Worm (Caenorhabditis elegans) whole organism, L3 larva: Measurements from ENCODE around the gene F10B5.3.

Experiments used
- R02D3.7 ChIP-seq: fragments of 150-350 bp; optimal IDR thresholded peaks from 2 replicates; lab custom pipeline; 2014; ENCODE audit warnings: missing biosample characterization, missing genetic modification characterization
- ama-1 ChIP-seq: fragments of 150-350 bp; optimal IDR thresholded peaks from 2 replicates; lab custom pipeline; 2018
- ceh-16 ChIP-seq: sonication (generic microtip); optimal IDR thresholded peaks from 2 replicates; lab custom pipeline; 2017; ENCODE audit warnings: missing biosample characterization, missing genetic modification characterization
- ceh-28 ChIP-seq: fragments of 150-350 bp; optimal IDR thresholded peaks from 2 replicates; lab custom pipeline; 2014; ENCODE audit warnings: missing biosample characterization, missing genetic modification reagents, missing genetic modification characterization
- ceh-82 ChIP-seq: fragments of 150-350 bp; optimal IDR thresholded peaks from 2 replicates; lab custom pipeline; 2014; ENCODE audit warnings: missing biosample characterization, missing genetic modification characterization
- ceh-9 ChIP-seq: sonication (generic microtip); optimal IDR thresholded peaks from 2 replicates; lab custom pipeline; 2018; ENCODE audit warnings: missing biosample characterization, missing genetic modification characterization
- egl-5 ChIP-seq: fragments of 150-350 bp; optimal IDR thresholded peaks from 2 replicates; lab custom pipeline; 2017; ENCODE audit warnings: missing biosample characterization, missing genetic modification reagents, missing genetic modification characterization, inconsistent platforms
- elt-2 ChIP-seq: sonication (generic microtip); optimal IDR thresholded peaks from 2 replicates; lab custom pipeline; 2016; ENCODE audit warnings: missing genetic modification reagents, mild to moderate bottlenecking, missing genetic modification characterization, missing compliant biosample characterization
- elt-3 ChIP-seq, 3 experiments: fragments of 150-350 bp in 1 of 3; sonication (generic microtip) in 2 of 3; optimal IDR thresholded peaks; 2 replicates in 2 of 3; 4 replicates in 1 of 3; lab custom pipeline; 2014 to 2017; ENCODE audit warnings: missing biosample characterization in 3 of 3, missing genetic modification characterization in 3 of 3
- fkh-10 ChIP-seq: sonication (generic microtip); optimal IDR thresholded peaks from 2 replicates; lab custom pipeline; 2017; ENCODE audit warnings: missing biosample characterization, missing genetic modification reagents, missing genetic modification characterization
- fkh-2 ChIP-seq: fragments of 150-350 bp; optimal IDR thresholded peaks from 2 replicates; lab custom pipeline; 2014; ENCODE audit warnings: missing biosample characterization, missing genetic modification reagents, missing genetic modification characterization
- fos-1 ChIP-seq: fragments of 150-350 bp; optimal IDR thresholded peaks from 2 replicates; lab custom pipeline; 2014; ENCODE audit warnings: missing biosample characterization, missing genetic modification characterization
- hmg-11 ChIP-seq: sonication (generic microtip); optimal IDR thresholded peaks from 2 replicates; lab custom pipeline; 2016; ENCODE audit warnings: missing genetic modification characterization, missing compliant biosample characterization
- lin-39 ChIP-seq: fragments of 150-350 bp; optimal IDR thresholded peaks from 2 replicates; lab custom pipeline; 2018; ENCODE audit warnings: missing biosample characterization, missing genetic modification reagents, missing genetic modification characterization
- lsy-12 ChIP-seq: sonication (generic microtip); optimal IDR thresholded peaks from 2 replicates; lab custom pipeline; 2016; ENCODE audit warnings: mild to moderate bottlenecking, missing genetic modification characterization, missing compliant biosample characterization
- nfya-1 ChIP-seq: sonication (generic microtip); optimal IDR thresholded peaks from 2 replicates; lab custom pipeline; 2017; ENCODE audit warnings: missing genetic modification characterization, mild to moderate bottlenecking, missing compliant biosample characterization, antibody characterized with exemption, moderate library complexity; ENCODE audit not compliant: insufficient read depth
- nhr-11 ChIP-seq: fragments of 150-350 bp; optimal IDR thresholded peaks from 2 replicates; lab custom pipeline; 2014; ENCODE audit warnings: missing biosample characterization, missing genetic modification characterization
- nhr-23 ChIP-seq: fragments of 150-350 bp; optimal IDR thresholded peaks from 2 replicates; lab custom pipeline; 2014; ENCODE audit warnings: missing biosample characterization, missing genetic modification reagents, missing genetic modification characterization
- nhr-25 ChIP-seq: sonication (generic microtip); optimal IDR thresholded peaks from 2 replicates; lab custom pipeline; 2017; ENCODE audit warnings: missing biosample characterization, missing genetic modification characterization
- nhr-43 ChIP-seq: sonication (generic microtip); optimal IDR thresholded peaks from 2 replicates; lab custom pipeline; 2016; ENCODE audit warnings: mild to moderate bottlenecking, missing genetic modification characterization, missing compliant biosample characterization; ENCODE audit not compliant: poor library complexity, severe bottlenecking
- nhr-76 ChIP-seq: fragments of 150-350 bp; sonication (generic microtip); optimal IDR thresholded peaks from 5 replicates; lab custom pipeline; 2014; ENCODE audit warnings: missing biosample characterization, missing genetic modification characterization
- nhr-77 ChIP-seq: fragments of 150-350 bp; optimal IDR thresholded peaks from 2 replicates; lab custom pipeline; 2014; ENCODE audit warnings: missing biosample characterization, missing genetic modification characterization
- pha-4 ChIP-seq: fragments of 150-350 bp; optimal IDR thresholded peaks from 2 replicates; lab custom pipeline; 2014; ENCODE audit warnings: missing biosample characterization, missing genetic modification reagents, missing genetic modification characterization
- pqm-1 ChIP-seq: fragments of 150-350 bp; optimal IDR thresholded peaks from 2 replicates; lab custom pipeline; 2017; ENCODE audit warnings: missing biosample characterization, missing genetic modification characterization, inconsistent platforms
- skn-1 ChIP-seq: fragments of 150-350 bp; optimal IDR thresholded peaks from 2 replicates; lab custom pipeline; 2014; ENCODE audit warnings: missing biosample characterization, missing genetic modification characterization
- tbx-2 ChIP-seq: sonication (generic microtip); optimal IDR thresholded peaks from 2 replicates; lab custom pipeline; 2016; ENCODE audit warnings: mild to moderate bottlenecking, missing genetic modification characterization, missing compliant biosample characterization
- unc-39 ChIP-seq: sonication (generic microtip); optimal IDR thresholded peaks from 4 replicates; lab custom pipeline; 2017; ENCODE audit warnings: missing biosample characterization, missing genetic modification characterization
- unc-62 ChIP-seq: fragments of 150-350 bp; sonication (generic microtip); optimal IDR thresholded peaks from 4 replicates; lab custom pipeline; 2014; ENCODE audit warnings: missing biosample characterization, missing genetic modification reagents, missing genetic modification characterization
- ztf-11 ChIP-seq: fragments of 150-350 bp; optimal IDR thresholded peaks from 2 replicates; lab custom pipeline; 2014; ENCODE audit warnings: missing biosample characterization, missing genetic modification characterization
- ztf-4 ChIP-seq: fragments of 150-350 bp; optimal IDR thresholded peaks from 2 replicates; lab custom pipeline; 2014; ENCODE audit warnings: missing biosample characterization, missing genetic modification characterization

The F10B5.3 gene

ce11 chrII:8106921-8107695 lies 42.7 kb downstream of the F10B5.3 start, which contains the start of the genes chst-1 and C41C4.9:
Gene chst-1, minus strand, starts transcription at chrII:8106971.
Gene C41C4.9, plus strand, starts transcription at chrII:8107645.
- TF ChIP-seq elt-3 (tag; optimal IDR thresholded peaks at IDR 0.05; lab: Kevin White, UChicago) (peak in 1 of 3 experiments; percentile 79), nhr-43 (peak; percentile 83), ceh-82 (no peak), skn-1 (tag; lab: Kevin White, UChicago) (peak; percentile 47), unc-39 (tag; lab: Kevin White, UChicago) (no peak), ceh-16 (tag; lab: Kevin White, UChicago) (peak; percentile 22), unc-62 (GFP tag; lab: Kevin White, UChicago) (no peak), hmg-11 (no peak), R02D3.7 (tag; lab: Kevin White, UChicago) (peak; percentile 21), tbx-2 (tag; lab: Kevin White, UChicago) (peak; percentile 61), fkh-10 (GFP tag; lab: Kevin White, UChicago) (no peak), ceh-9 (tag; lab: Kevin White, UChicago) (no peak), lsy-12 (tag; lab: Kevin White, UChicago) (peak; percentile 76), ama-1 (lab: Kevin White, UChicago) (peak; percentile 6), pha-4 (tag; lab: Kevin White, UChicago) (no peak), elt-2 (tag; lab: Kevin White, UChicago) (peak; percentile 60), lin-39 (tag; lab: Kevin White, UChicago) (peak; percentile 55), nhr-77 (tag; lab: Kevin White, UChicago) (peak; percentile 83), fkh-2 (tag; lab: Kevin White, UChicago) (no peak), nhr-76 (no peak), nhr-11 (no peak), nhr-25 (tag; lab: Kevin White, UChicago) (peak; percentile 75), egl-5 (tag; lab: Kevin White, UChicago) (peak; percentile 0), nfya-1 (tag; lab: Kevin White, UChicago) (peak; percentile 52)

DNA sequence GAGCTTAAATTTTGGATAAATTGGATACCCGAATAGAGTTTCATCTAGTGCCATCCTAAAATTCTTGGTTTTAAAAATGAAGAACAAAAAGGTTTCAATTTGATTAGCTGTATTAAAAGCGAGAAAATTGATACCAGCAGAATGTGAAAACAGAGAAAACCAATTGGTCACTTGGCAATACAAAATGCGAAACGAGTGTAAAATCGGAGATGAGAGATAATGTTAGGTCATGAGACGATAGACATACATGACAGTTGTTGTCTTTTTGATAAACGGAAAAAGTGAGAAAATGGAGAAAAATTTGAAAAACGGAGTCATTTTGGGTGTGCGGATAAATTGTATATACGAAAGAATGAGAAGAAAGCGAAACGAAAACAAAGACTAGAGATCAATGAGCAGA lies 44.8 kb downstream of the F10B5.3 start, which contains the start of gene sfxn-5:
Gene sfxn-5 (minus strand): TSS at position 55 of the 400 bp plus-strand sequence.
- peak; percentile 33 for TF ChIP-seq nfya-1 (tag; lab: Kevin White, UChicago)
- TF ChIP-seq skn-1 (tag; lab: Kevin White, UChicago), result no peak
- peak; percentile 17 for TF ChIP-seq elt-2 (tag; lab: Kevin White, UChicago)

- TF ChIP-seq ztf-4 (tag; lab: Kevin White, UChicago) (no peak), fkh-2 (tag; lab: Kevin White, UChicago) (no peak), ztf-11 (no peak), egl-5 (tag; lab: Kevin White, UChicago) (no peak), ceh-28 (tag; lab: Kevin White, UChicago) (no peak), elt-3 (tag; optimal IDR thresholded peaks at IDR 0.05; lab: Kevin White, UChicago) (no peak), pha-4 (tag; lab: Kevin White, UChicago) (no peak), unc-62 (GFP tag; lab: Kevin White, UChicago) (no peak), nhr-25 (tag; lab: Kevin White, UChicago) (no peak), elt-2 (tag; lab: Kevin White, UChicago) (no peak)
Observed at ce11 chrII:8102041-8102440, 47.8 kb downstream of the F10B5.3 start, which contains the start of gene sre-2. Gene sre-2, minus strand, starts transcription at chrII:8102141.

DNA sequence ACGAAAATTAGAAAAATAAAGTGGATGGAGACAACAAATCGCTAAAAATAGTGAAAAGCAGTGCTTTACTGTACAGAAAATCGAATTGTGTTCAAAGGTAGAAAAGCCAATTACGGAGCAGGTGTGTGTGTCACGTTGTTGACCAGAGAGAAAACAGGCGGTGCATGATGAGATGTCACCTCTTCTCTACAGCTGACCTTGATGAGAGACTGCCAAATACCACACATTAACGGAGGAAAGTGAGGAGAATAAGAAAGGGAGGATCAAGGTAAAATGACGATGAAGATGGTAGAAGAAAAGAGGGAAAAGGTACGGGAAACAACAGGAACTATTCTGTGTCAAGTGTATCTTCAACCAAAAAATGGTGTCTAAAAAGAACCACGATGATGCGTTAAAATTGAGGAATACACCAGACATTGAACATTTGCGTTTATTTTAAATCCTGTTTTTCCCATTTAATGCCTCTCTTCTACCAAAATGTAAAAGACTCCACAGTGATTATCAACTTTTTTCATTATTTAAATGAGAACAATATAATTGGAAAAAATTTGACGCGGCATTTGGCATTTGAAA lies 50.5 kb downstream of the F10B5.3 start:
- TF ChIP-seq fkh-2 (tag; lab: Kevin White, UChicago), result no peak
- TF ChIP-seq fos-1, result no peak
- peak; percentile 23 for TF ChIP-seq nhr-23 (tag; lab: Kevin White, UChicago)
- no peak for TF ChIP-seq pqm-1
- no peak for TF ChIP-seq unc-39 (tag; lab: Kevin White, UChicago)
- TF ChIP-seq nhr-25 (tag; lab: Kevin White, UChicago), result peak; percentile 66
